Worm (Caenorhabditis elegans) whole organism, L3 larva: ENCODE data around the gene T02B11.6.

Source experiments
- ceh-9 ChIP-seq: sonication (generic microtip); optimal IDR thresholded peaks from 2 replicates; lab custom pipeline; 2018; ENCODE audit warnings: missing biosample characterization, missing genetic modification characterization
- lsy-12 ChIP-seq: sonication (generic microtip); optimal IDR thresholded peaks from 2 replicates; lab custom pipeline; 2016; ENCODE audit warnings: mild to moderate bottlenecking, missing genetic modification characterization, missing compliant biosample characterization
- mdl-1 ChIP-seq: fragments of 150-350 bp; optimal IDR thresholded peaks from 2 replicates; lab custom pipeline; 2014; ENCODE audit warnings: missing biosample characterization, missing genetic modification characterization
- unc-62 ChIP-seq: fragments of 150-350 bp; sonication (generic microtip); optimal IDR thresholded peaks from 4 replicates; lab custom pipeline; 2014; ENCODE audit warnings: missing biosample characterization, missing genetic modification reagents, missing genetic modification characterization

DNA sequence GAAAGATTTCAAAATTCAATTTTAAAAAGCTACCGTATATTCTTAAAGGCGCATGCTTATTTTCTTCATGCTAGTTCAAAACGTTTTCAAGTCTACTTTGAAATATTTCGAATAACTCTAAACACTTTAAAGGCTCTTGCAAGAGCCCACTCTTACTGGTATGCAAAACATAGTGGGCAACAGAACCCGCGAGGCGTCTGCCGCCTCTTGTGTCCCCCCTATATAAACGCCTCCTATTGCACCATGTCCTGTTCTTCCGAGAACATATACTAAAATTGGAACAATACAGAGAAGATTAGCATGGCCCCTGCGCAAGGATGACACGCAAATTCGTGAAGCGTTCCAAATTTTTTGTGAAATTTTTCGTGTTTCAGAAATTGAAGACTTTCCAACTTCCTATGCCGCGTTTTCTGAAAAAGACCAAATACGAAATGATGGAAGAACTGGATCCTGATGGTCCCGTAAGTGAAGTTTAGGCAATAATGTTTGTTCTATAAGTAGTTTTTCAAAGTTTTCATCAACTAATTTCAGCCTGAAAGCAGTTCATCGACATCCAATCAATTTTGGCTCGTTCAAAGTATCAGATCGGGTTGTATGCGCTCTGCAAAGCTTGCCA lies 30.2 kb downstream of the T02B11.6 start:
- TF ChIP-seq mdl-1 (tag; lab: Kevin White, UChicago) (no peak), unc-62 (GFP tag; lab: Kevin White, UChicago) (no peak), ceh-9 (tag; lab: Kevin White, UChicago) (no peak), lsy-12 (tag; lab: Kevin White, UChicago) (no peak)
